Worm (Caenorhabditis elegans) whole organism, late embryonic: ENCODE data around the gene Y116F11B.14.

Source experiments
- C08G9.2 ChIP-seq: sonication (generic microtip); optimal IDR thresholded peaks from 2 replicates; lab custom pipeline; 2016; ENCODE audit warnings: mild to moderate bottlenecking, missing genetic modification characterization, moderate library complexity, missing compliant biosample characterization
- Y22D7AL.16 ChIP-seq: sonication (generic microtip); optimal IDR thresholded peaks from 2 replicates; lab custom pipeline; 2016; ENCODE audit warnings: missing genetic modification characterization, missing compliant biosample characterization
- ama-1 ChIP-seq: fragments of 150-350 bp; optimal IDR thresholded peaks from 2 replicates; lab custom pipeline; 2014
- fkh-10 ChIP-seq: fragments of 150-350 bp; optimal IDR thresholded peaks from 2 replicates; lab custom pipeline; 2014; ENCODE audit warnings: missing biosample characterization, missing genetic modification reagents, missing genetic modification characterization
- hlh-6 ChIP-seq: sonication (generic microtip); optimal IDR thresholded peaks from 2 replicates; lab custom pipeline; 2016; ENCODE audit warnings: missing genotype, missing genetic modification characterization, missing compliant biosample characterization
- nhr-11 ChIP-seq: fragments of 150-350 bp; optimal IDR thresholded peaks from 2 replicates; lab custom pipeline; 2014; ENCODE audit warnings: missing biosample characterization, missing genetic modification characterization
- pat-9 ChIP-seq: fragments of 200-800 bp; sonication (Bioruptor generic); optimal IDR thresholded peaks from 2 replicates; lab custom pipeline; 2018; ENCODE audit warnings: mild to moderate bottlenecking, missing genetic modification characterization, moderate library complexity, missing compliant biosample characterization
- pha-4 ChIP-seq: fragments of 150-350 bp; optimal IDR thresholded peaks from 2 replicates; lab custom pipeline; 2018; ENCODE audit warnings: missing biosample characterization, missing genetic modification reagents, missing genetic modification characterization
- pqm-1 ChIP-seq: sonication (generic microtip); optimal IDR thresholded peaks from 2 replicates; lab custom pipeline; 2016; ENCODE audit warnings: missing genetic modification characterization, missing compliant biosample characterization
- rnt-1 ChIP-seq: sonication (generic microtip); optimal IDR thresholded peaks from 2 replicates; lab custom pipeline; 2016; ENCODE audit warnings: missing genetic modification characterization, missing compliant biosample characterization
- syd-9 ChIP-seq: sonication (generic microtip); optimal IDR thresholded peaks from 2 replicates; lab custom pipeline; 2016; ENCODE audit warnings: mild to moderate bottlenecking, missing genetic modification characterization, moderate library complexity, missing compliant biosample characterization
- tbx-2 ChIP-seq: sonication (generic microtip); optimal IDR thresholded peaks from 2 replicates; lab custom pipeline; 2016; ENCODE audit warnings: missing genetic modification characterization, missing compliant biosample characterization

DNA sequence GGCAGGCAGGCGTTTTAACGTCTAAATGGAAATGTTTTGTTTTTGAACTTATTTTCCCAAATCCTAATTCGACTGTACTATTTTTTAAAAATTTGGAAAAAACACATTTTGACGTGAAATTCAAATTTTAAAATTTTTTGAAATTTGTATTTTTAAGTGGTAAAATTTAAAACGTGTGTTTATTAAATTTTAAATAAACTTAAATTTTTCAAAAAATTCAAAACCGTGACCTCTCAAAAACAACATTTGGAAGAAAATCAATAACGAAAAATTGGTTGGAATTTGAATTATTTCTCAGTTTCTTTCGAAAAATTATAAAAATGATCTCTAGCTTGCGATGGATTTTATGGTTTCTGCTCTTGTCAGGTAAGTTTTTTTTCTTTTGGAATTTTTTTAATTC lies 41.9 kb upstream of the Y116F11B.14 start, which contains the start of gene Y116F11B.8:
- TF ChIP-seq C08G9.2 (tag; lab: Kevin White, UChicago) (no peak), ama-1 (lab: Kevin White, UChicago) (no peak), pha-4 (tag; lab: Kevin White, UChicago) (no peak), pqm-1 (tag; lab: Kevin White, UChicago) (no peak), fkh-10 (GFP tag; lab: Kevin White, UChicago) (no peak), rnt-1 (tag; lab: Kevin White, UChicago) (no peak), hlh-6 (no peak), pat-9 (tag; lab: Kevin White, UChicago) (no peak), nhr-11 (tag; lab: Kevin White, UChicago) (no peak), tbx-2 (tag; lab: Kevin White, UChicago) (no peak), syd-9 (tag; lab: Kevin White, UChicago) (no peak), Y22D7AL.16 (no peak)
